Worm (Caenorhabditis elegans) whole organism, L1 larva: ENCODE results near the gene F49F1.11.
A peak's percentile ranks its signal among the peaks of the same experiment; 100 is the strongest.
"Not testable (repeated sequence)": the region's sequence is repeated elsewhere in the genome, so short reads cannot be mapped to it uniquely, and the experiment has no call there.

Experiments
- C04F5.9 ChIP-seq: sonication (generic microtip); optimal IDR thresholded peaks from 2 replicates; lab custom pipeline; 2016; ENCODE audit warnings: missing genetic modification characterization, missing compliant biosample characterization
- C34B4.2 ChIP-seq: sonication (generic microtip); optimal IDR thresholded peaks from 2 replicates; lab custom pipeline; 2017; ENCODE audit warnings: mild to moderate bottlenecking, missing genetic modification characterization, missing compliant biosample characterization
- F16B12.6 ChIP-seq: fragments of 150-350 bp; optimal IDR thresholded peaks from 2 replicates; lab custom pipeline; 2014; ENCODE audit warnings: missing biosample characterization, missing genetic modification characterization
- ama-1 ChIP-seq: fragments of 150-350 bp; optimal IDR thresholded peaks from 2 replicates; lab custom pipeline; 2014
- blmp-1 ChIP-seq: fragments of 150-350 bp; optimal IDR thresholded peaks from 2 replicates; lab custom pipeline; 2014; ENCODE audit warnings: missing biosample characterization, missing genetic modification characterization
- ceh-63 ChIP-seq: fragments of 200-800 bp; sonication (Bioruptor generic); optimal IDR thresholded peaks from 2 replicates; lab custom pipeline; 2018; ENCODE audit warnings: mild to moderate bottlenecking, missing genetic modification characterization, missing compliant biosample characterization
- efl-1 ChIP-seq, 4 experiments: fragments of 150-350 bp; optimal IDR thresholded peaks in 3 of 4; peaks in 1 of 4; 1 replicate in 1 of 4; 2 replicates in 3 of 4; lab custom pipeline; 2014; ENCODE audit warnings: missing biosample characterization in 2 of 4, missing genetic modification characterization in 2 of 4, missing genetic modification reagents in 2 of 4
- egl-13 ChIP-seq: sonication (generic microtip); optimal IDR thresholded peaks from 2 replicates; lab custom pipeline; 2016; ENCODE audit warnings: missing genotype, missing genetic modification reagents, missing genetic modification characterization, missing compliant biosample characterization
- egl-27 ChIP-seq, 2 experiments: fragments of 150-350 bp in 1 of 2; sonication (generic microtip); optimal IDR thresholded peaks; 3 replicates each; lab custom pipeline; 2017 to 2018; ENCODE audit warnings: missing biosample characterization in 2 of 2, missing genetic modification characterization in 2 of 2, missing genetic modification reagents in 2 of 2
- elt-2 ChIP-seq: sonication (generic microtip); optimal IDR thresholded peaks from 2 replicates; lab custom pipeline; 2016; ENCODE audit warnings: missing genetic modification characterization, mild to moderate bottlenecking, inconsistent platforms, missing compliant biosample characterization, missing genetic modification reagents
- fos-1 ChIP-seq: fragments of 150-350 bp; optimal IDR thresholded peaks from 2 replicates; lab custom pipeline; 2014; ENCODE audit warnings: missing biosample characterization, missing genetic modification characterization
- hlh-4 ChIP-seq: sonication (generic microtip); optimal IDR thresholded peaks from 2 replicates; lab custom pipeline; 2016; ENCODE audit warnings: mild to moderate bottlenecking, missing genetic modification characterization, missing compliant biosample characterization
- hpl-2 ChIP-seq: fragments of 150-350 bp; optimal IDR thresholded peaks from 2 replicates; lab custom pipeline; 2014; ENCODE audit warnings: missing biosample characterization, missing genetic modification reagents, missing genetic modification characterization
- lin-15B ChIP-seq: fragments of 150-350 bp; sonication (generic microtip); optimal IDR thresholded peaks from 3 replicates; lab custom pipeline; 2014; ENCODE audit warnings: missing biosample characterization, missing genetic modification characterization
- lsy-2 ChIP-seq, 2 experiments: fragments of 150-350 bp; optimal IDR thresholded peaks; 2 replicates each; lab custom pipeline; 2014; ENCODE audit warnings: missing biosample characterization in 2 of 2, missing genetic modification characterization in 2 of 2
- mdl-1 ChIP-seq, 2 experiments: fragments of 150-350 bp; optimal IDR thresholded peaks; 2 replicates each; lab custom pipeline; 2014 to 2017; ENCODE audit warnings: missing biosample characterization in 2 of 2, missing genetic modification characterization in 2 of 2, inconsistent platforms in 1 of 2
- mef-2 ChIP-seq: fragments of 150-350 bp; optimal IDR thresholded peaks from 2 replicates; lab custom pipeline; 2014; ENCODE audit warnings: missing biosample characterization, missing genetic modification characterization
- mep-1 ChIP-seq: fragments of 150-350 bp; optimal IDR thresholded peaks from 2 replicates; lab custom pipeline; 2014; ENCODE audit warnings: missing biosample characterization, missing genetic modification characterization
- nhr-20 ChIP-seq: sonication (generic microtip); optimal IDR thresholded peaks from 2 replicates; lab custom pipeline; 2016; ENCODE audit warnings: mild to moderate bottlenecking, missing genetic modification characterization, missing compliant biosample characterization
- nhr-47 ChIP-seq: sonication (generic microtip); optimal IDR thresholded peaks from 2 replicates; lab custom pipeline; 2016; ENCODE audit warnings: mild to moderate bottlenecking, missing genetic modification characterization, moderate library complexity, missing compliant biosample characterization
- nhr-85 ChIP-seq: sonication (generic microtip); peaks from one replicate; lab custom pipeline; 2016; ENCODE audit warnings: missing genetic modification characterization, inconsistent platforms, missing compliant biosample characterization
- nhr-90 ChIP-seq: sonication (generic microtip); optimal IDR thresholded peaks from 2 replicates; lab custom pipeline; 2016; ENCODE audit warnings: mild to moderate bottlenecking, missing genetic modification characterization, missing compliant biosample characterization; ENCODE audit not compliant: poor library complexity
- pax-3 ChIP-seq: fragments of 200-800 bp; sonication (Bioruptor generic); optimal IDR thresholded peaks from 2 replicates; lab custom pipeline; 2018; ENCODE audit warnings: mild to moderate bottlenecking, missing genetic modification characterization, moderate library complexity, missing compliant biosample characterization
- pqm-1 ChIP-seq: sonication (generic microtip); optimal IDR thresholded peaks from 3 replicates; lab custom pipeline; 2017; ENCODE audit warnings: missing biosample characterization, missing genetic modification characterization
- skn-1 ChIP-seq: fragments of 150-350 bp; optimal IDR thresholded peaks from 2 replicates; lab custom pipeline; 2014; ENCODE audit warnings: missing biosample characterization, missing genetic modification characterization
- snpc-4 ChIP-seq: fragments of 150-350 bp; optimal IDR thresholded peaks from 2 replicates; lab custom pipeline; 2014; ENCODE audit warnings: missing biosample characterization, missing genetic modification characterization
- snu-23 ChIP-seq: sonication (generic microtip); optimal IDR thresholded peaks from 2 replicates; lab custom pipeline; 2016; ENCODE audit warnings: missing genetic modification characterization, missing compliant biosample characterization
- tbx-2 ChIP-seq: sonication (generic microtip); optimal IDR thresholded peaks from 2 replicates; lab custom pipeline; 2016; ENCODE audit warnings: missing genetic modification characterization, missing compliant biosample characterization
- tlp-1 ChIP-seq: fragments of 150-350 bp; optimal IDR thresholded peaks from 2 replicates; lab custom pipeline; 2014; ENCODE audit warnings: missing biosample characterization, missing genetic modification characterization
- unc-62 ChIP-seq: fragments of 150-350 bp; optimal IDR thresholded peaks from 2 replicates; lab custom pipeline; 2014; ENCODE audit warnings: missing biosample characterization, missing genetic modification reagents, missing genetic modification characterization
- unc-98 ChIP-seq: fragments of 200-800 bp; sonication (Bioruptor generic); IDR thresholded peaks from 2 replicates; pipeline ENCODE4 v1.3.6; 2022; ENCODE audit warnings: missing genetic modification characterization, missing compliant biosample characterization
- zag-1 ChIP-seq: fragments of 150-350 bp; optimal IDR thresholded peaks from 2 replicates; lab custom pipeline; 2014; ENCODE audit warnings: missing biosample characterization, missing genetic modification characterization
- ztf-11 ChIP-seq, 2 experiments: sonication (generic microtip); optimal IDR thresholded peaks; 2 replicates each; lab custom pipeline; 2016 to 2017; ENCODE audit warnings: missing genetic modification characterization in 2 of 2, missing biosample characterization in 1 of 2, missing compliant biosample characterization in 1 of 2

The F49F1.11 gene

ce11 chrIV:4139022-4139421, 2.2 kb downstream of the F49F1.11 start, which contains the start of gene F49F1.10:
Gene F49F1.10, minus strand, starts transcription at chrIV:4139122.
- TF ChIP-seq nhr-90: no peak

ce11 chrIV:4137472-4137871, 3.7 kb downstream of the F49F1.11 start, which contains the start of gene F49F1.9:
Gene F49F1.9, minus strand, starts transcription at chrIV:4137572.
- TF ChIP-seq pqm-1 (tag; lab: Kevin White, UChicago): no peak
- TF ChIP-seq ceh-63 (GFP tag; lab: Kevin White, UChicago): no peak

ce11 chrIV:4135744-4136143, 5.5 kb downstream of the F49F1.11 start, which contains the start of gene F49F1.17:
Gene F49F1.17, minus strand, starts transcription at chrIV:4135844.
- TF ChIP-seq zag-1 (tag; lab: Kevin White, UChicago) (no peak), blmp-1 (tag; lab: Kevin White, UChicago) (no peak), skn-1 (tag; lab: Kevin White, UChicago) (no peak), nhr-85 (tag; lab: Kevin White, UChicago) (no peak), lsy-2 (tag; optimal IDR thresholded peaks at IDR 0.05; lab: Kevin White, UChicago) (no peak), mdl-1 (tag; optimal IDR thresholded peaks at IDR 0.05; lab: Kevin White, UChicago) (no peak), C34B4.2 (tag; lab: Kevin White, UChicago) (no peak), C04F5.9 (no peak), hpl-2 (GFP tag; lab: Kevin White, UChicago) (no peak), mef-2 (tag; lab: Kevin White, UChicago) (no peak), fos-1 (tag; lab: Kevin White, UChicago) (no peak), snu-23 (GFP tag; lab: Kevin White, UChicago) (no peak), egl-27 (tag; optimal IDR thresholded peaks at IDR 0.05; lab: Kevin White, UChicago) (no peak), mep-1 (tag; lab: Kevin White, UChicago) (no peak), unc-98 (GFP tag; lab: Robert Waterston, UW) (no peak)

- TF ChIP-seq tlp-1 (tag; lab: Kevin White, UChicago); hlh-4 (tag; lab: Kevin White, UChicago); nhr-90: not testable (repeated sequence)
Measured at ce11 chrIV:4125657-4126056, 15.6 kb downstream of the F49F1.11 start, which contains the start of gene F49F1.7. Gene F49F1.7, minus strand, starts transcription at chrIV:4125757.

- TF ChIP-seq nhr-20 (tag; lab: Kevin White, UChicago): no peak
- TF ChIP-seq unc-62 (GFP tag; lab: Kevin White, UChicago): no peak
- TF ChIP-seq lin-15B: no peak
- TF ChIP-seq pax-3: no peak
- no peak for TF ChIP-seq ama-1 (lab: Kevin White, UChicago)
- no peak for TF ChIP-seq snpc-4
- TF ChIP-seq elt-2 (tag; lab: Kevin White, UChicago): peak; percentile 59
- no peak for TF ChIP-seq egl-13
- TF ChIP-seq efl-1 (optimal IDR thresholded peaks at IDR 0.05; lab: Kevin White, UChicago): no peak
- peak in 1 of 2 experiments; percentile 37 for TF ChIP-seq efl-1 (GFP tag; optimal IDR thresholded peaks at IDR 0.05 in 1 of 2; lab: Kevin White, UChicago)
- TF ChIP-seq F16B12.6 (tag; lab: Kevin White, UChicago): no peak
- no peak for TF ChIP-seq ztf-11 (tag; optimal IDR thresholded peaks at IDR 0.05; lab: Kevin White, UChicago)
Measured at ce11 chrIV:4123083-4123482, 18.1 kb downstream of the F49F1.11 start, which contains the start of gene mul-1. Gene mul-1, minus strand, starts transcription at chrIV:4123166.

ce11 chrIV:4121055-4121454, 20.2 kb downstream of the F49F1.11 start:
- TF ChIP-seq elt-2 (tag; lab: Kevin White, UChicago) (peak; percentile 79), tbx-2 (tag; lab: Kevin White, UChicago) (no peak), nhr-47 (tag; lab: Kevin White, UChicago) (no peak), mef-2 (tag; lab: Kevin White, UChicago) (no peak)
